Worm (Caenorhabditis elegans) whole organism, late embryonic: ENCODE measurements around the gene phat-6.

Experiments used
- C08G9.2 ChIP-seq: sonication (generic microtip); optimal IDR thresholded peaks from 2 replicates; lab custom pipeline; 2016; ENCODE audit warnings: mild to moderate bottlenecking, missing genetic modification characterization, moderate library complexity, missing compliant biosample characterization
- F13H6.1 ChIP-seq: sonication (generic microtip); optimal IDR thresholded peaks from 2 replicates; lab custom pipeline; 2016; ENCODE audit warnings: missing genetic modification characterization, missing compliant biosample characterization
- T23F11.4 ChIP-seq: fragments of 200-800 bp; sonication (Bioruptor generic); optimal IDR thresholded peaks from 2 replicates; lab custom pipeline; 2018; ENCODE audit warnings: mild to moderate bottlenecking, missing genetic modification characterization, missing compliant biosample characterization
- Y22D7AL.16 ChIP-seq: sonication (generic microtip); optimal IDR thresholded peaks from 2 replicates; lab custom pipeline; 2016; ENCODE audit warnings: missing genetic modification characterization, missing compliant biosample characterization
- ceh-31 ChIP-seq: sonication (generic microtip); optimal IDR thresholded peaks from 2 replicates; lab custom pipeline; 2016; ENCODE audit warnings: missing genetic modification characterization, missing compliant biosample characterization
- ceh-34 ChIP-seq: sonication (generic microtip); optimal IDR thresholded peaks from 2 replicates; lab custom pipeline; 2016; ENCODE audit warnings: mild to moderate bottlenecking, missing genetic modification characterization, missing compliant biosample characterization
- ceh-48 ChIP-seq: sonication (generic microtip); optimal IDR thresholded peaks from 2 replicates; lab custom pipeline; 2016; ENCODE audit warnings: missing genetic modification characterization, inconsistent platforms, missing compliant biosample characterization
- ceh-6 ChIP-seq: fragments of 200-800 bp; sonication (Bioruptor generic); optimal IDR thresholded peaks from 2 replicates; lab custom pipeline; 2018; ENCODE audit warnings: mild to moderate bottlenecking, missing genetic modification characterization, missing compliant biosample characterization
- elt-2 ChIP-seq: sonication (generic microtip); optimal IDR thresholded peaks from 2 replicates; lab custom pipeline; 2016; ENCODE audit warnings: missing genetic modification reagents, missing genetic modification characterization, missing compliant biosample characterization
- fax-1 ChIP-seq: sonication (generic microtip); optimal IDR thresholded peaks from 2 replicates; lab custom pipeline; 2016; ENCODE audit warnings: missing genotype, missing genetic modification characterization, missing compliant biosample characterization
- fkh-10 ChIP-seq: fragments of 150-350 bp; optimal IDR thresholded peaks from 2 replicates; lab custom pipeline; 2014; ENCODE audit warnings: missing biosample characterization, missing genetic modification reagents, missing genetic modification characterization
- fkh-6 ChIP-seq: sonication (generic microtip); optimal IDR thresholded peaks from 2 replicates; lab custom pipeline; 2016; ENCODE audit warnings: missing genetic modification characterization, missing compliant biosample characterization
- hlh-30 ChIP-seq: sonication (generic microtip); optimal IDR thresholded peaks from 2 replicates; lab custom pipeline; 2017; ENCODE audit warnings: antibody characterized with exemption, missing genetic modification characterization, missing compliant biosample characterization; ENCODE audit not compliant: insufficient read depth
- hlh-6 ChIP-seq: sonication (generic microtip); optimal IDR thresholded peaks from 2 replicates; lab custom pipeline; 2016; ENCODE audit warnings: missing genotype, missing genetic modification characterization, missing compliant biosample characterization
- hlh-8 ChIP-seq: sonication (generic microtip); optimal IDR thresholded peaks from 2 replicates; lab custom pipeline; 2016; ENCODE audit warnings: missing genotype, missing genetic modification characterization, missing compliant biosample characterization
- nhr-11 ChIP-seq: fragments of 150-350 bp; optimal IDR thresholded peaks from 2 replicates; lab custom pipeline; 2014; ENCODE audit warnings: missing biosample characterization, missing genetic modification characterization
- npax-4 ChIP-seq: sonication (generic microtip); optimal IDR thresholded peaks from 2 replicates; lab custom pipeline; 2016; ENCODE audit warnings: missing genetic modification characterization, missing compliant biosample characterization
- odd-2 ChIP-seq: sonication (generic microtip); optimal IDR thresholded peaks from 2 replicates; lab custom pipeline; 2017; ENCODE audit warnings: antibody characterized with exemption, mild to moderate bottlenecking, missing genetic modification characterization, missing compliant biosample characterization
- pag-3 ChIP-seq: sonication (generic microtip); optimal IDR thresholded peaks from 2 replicates; lab custom pipeline; 2016; ENCODE audit warnings: missing compliant biosample characterization, missing genetic modification characterization, borderline replicate concordance
- pha-2 ChIP-seq: sonication (generic microtip); optimal IDR thresholded peaks from 2 replicates; lab custom pipeline; 2017; ENCODE audit warnings: mild to moderate bottlenecking, missing genetic modification characterization, missing compliant biosample characterization
- pha-4 ChIP-seq: fragments of 150-350 bp; optimal IDR thresholded peaks from 2 replicates; lab custom pipeline; 2018; ENCODE audit warnings: missing biosample characterization, missing genetic modification reagents, missing genetic modification characterization
- pros-1 ChIP-seq: fragments of 150-350 bp; optimal IDR thresholded peaks from 2 replicates; lab custom pipeline; 2014; ENCODE audit warnings: missing biosample characterization, missing genetic modification reagents, missing genetic modification characterization
- rnt-1 ChIP-seq: sonication (generic microtip); optimal IDR thresholded peaks from 2 replicates; lab custom pipeline; 2016; ENCODE audit warnings: missing genetic modification characterization, missing compliant biosample characterization
- sdc-2 ChIP-seq: sonication (generic microtip); optimal IDR thresholded peaks from 2 replicates; lab custom pipeline; 2016; ENCODE audit warnings: missing genotype, missing genetic modification characterization, missing compliant biosample characterization
- ttx-3 ChIP-seq: sonication (generic microtip); optimal IDR thresholded peaks from 2 replicates; lab custom pipeline; 2016; ENCODE audit warnings: missing genetic modification reagents, missing genetic modification characterization, missing compliant biosample characterization
- unc-3 ChIP-seq, 2 experiments: fragments of 200-800 bp in 1 of 2; sonication (Bioruptor generic) in 1 of 2; sonication (generic microtip) in 1 of 2; conservative IDR thresholded peaks in 1 of 2; optimal IDR thresholded peaks in 1 of 2; 2 replicates each; pipeline versions ENCODE4 v1.3.6 to Lab custom; 2016 to 2022; ENCODE audit warnings: missing compliant biosample characterization in 2 of 2, missing genetic modification characterization in 2 of 2, missing genetic modification reagents in 1 of 2
- unc-42 ChIP-seq: sonication (generic microtip); optimal IDR thresholded peaks from 2 replicates; lab custom pipeline; 2016; ENCODE audit warnings: missing genotype, missing genetic modification characterization, missing compliant biosample characterization
- unc-55 ChIP-seq: sonication (generic microtip); optimal IDR thresholded peaks from 2 replicates; lab custom pipeline; 2017; ENCODE audit warnings: missing biosample characterization, missing genetic modification reagents, missing genetic modification characterization
- zip-5 ChIP-seq: sonication (generic microtip); optimal IDR thresholded peaks from 2 replicates; lab custom pipeline; 2016; ENCODE audit warnings: missing genetic modification characterization, missing compliant biosample characterization
- ztf-16 ChIP-seq: sonication (generic microtip); optimal IDR thresholded peaks from 2 replicates; lab custom pipeline; 2017; ENCODE audit warnings: missing genetic modification characterization, missing compliant biosample characterization

Gene phat-6

DNA sequence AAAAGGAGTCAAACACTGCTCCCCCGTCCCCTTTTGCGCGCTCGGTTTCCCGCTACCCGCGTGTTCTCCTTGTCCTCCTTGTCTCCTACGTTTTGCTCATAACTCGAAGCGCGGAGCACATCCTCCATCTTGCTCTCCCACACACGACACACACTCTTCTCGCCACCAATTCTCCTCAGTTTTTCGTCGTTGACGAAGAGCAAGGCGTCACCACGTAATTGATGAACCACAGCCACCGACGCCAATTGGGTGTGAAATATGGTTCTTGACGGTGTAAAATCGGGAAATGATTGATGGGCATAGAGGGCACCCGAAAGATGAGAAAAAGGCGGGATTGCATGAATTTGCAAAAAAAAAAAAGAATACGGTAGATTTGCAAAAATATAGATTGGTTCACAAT is 45.4 kb downstream of the phat-6 start:
- TF ChIP-seq ceh-31: peak; percentile 25
- peak; percentile 69 for TF ChIP-seq unc-55 (GFP tag; lab: Kevin White, UChicago)
- no peak for TF ChIP-seq pha-4 (tag; lab: Kevin White, UChicago)
- no peak for TF ChIP-seq ceh-34 (tag; lab: Kevin White, UChicago)
- TF ChIP-seq ceh-6 (GFP tag; lab: Kevin White, UChicago): no peak
- no peak for TF ChIP-seq hlh-6 (tag; lab: Kevin White, UChicago)
- TF ChIP-seq ttx-3 (tag; lab: Kevin White, UChicago): no peak
- TF ChIP-seq F13H6.1 (tag; lab: Kevin White, UChicago): no peak
- TF ChIP-seq unc-3 (GFP tag; conservative IDR thresholded peaks at IDR 0.05; lab: Robert Waterston, UW): no peak
- TF ChIP-seq unc-3 (tag; optimal IDR thresholded peaks at IDR 0.05; lab: Kevin White, UChicago): no peak
- no peak for TF ChIP-seq ceh-48 (tag; lab: Kevin White, UChicago)
- peak; percentile 3 for TF ChIP-seq rnt-1 (tag; lab: Kevin White, UChicago)
- peak; percentile 16 for TF ChIP-seq unc-42 (tag; lab: Kevin White, UChicago)
- no peak for TF ChIP-seq fax-1 (tag; lab: Kevin White, UChicago)

- TF ChIP-seq ztf-16 (tag; lab: Kevin White, UChicago) (no peak), zip-5 (tag; lab: Kevin White, UChicago) (no peak), C08G9.2 (tag; lab: Kevin White, UChicago) (no peak), Y22D7AL.16 (no peak), fax-1 (tag; lab: Kevin White, UChicago) (no peak), ceh-6 (GFP tag; lab: Kevin White, UChicago) (no peak)
These were observed 45.8 kb downstream of the phat-6 start for ce11 chrX:15148389-15148788.

- TF ChIP-seq ztf-16 (tag; lab: Kevin White, UChicago) (no peak), ceh-48 (tag; lab: Kevin White, UChicago) (no peak), hlh-8 (tag; lab: Kevin White, UChicago) (no peak), zip-5 (tag; lab: Kevin White, UChicago) (no peak), pha-2 (tag; lab: Kevin White, UChicago) (no peak), C08G9.2 (tag; lab: Kevin White, UChicago) (no peak), fax-1 (tag; lab: Kevin White, UChicago) (no peak), T23F11.4 (GFP tag; lab: Kevin White, UChicago) (no peak), pag-3 (tag; lab: Kevin White, UChicago) (no peak), hlh-30 (tag; lab: Kevin White, UChicago) (no peak), nhr-11 (tag; lab: Kevin White, UChicago) (no peak), sdc-2 (tag; lab: Kevin White, UChicago) (no peak)
These were observed 46.5 kb downstream of the phat-6 start, which contains the start of gene unc-7 for ce11 chrX:15147640-15148039. Gene unc-7 (minus strand): TSS chrX:15147740.

DNA sequence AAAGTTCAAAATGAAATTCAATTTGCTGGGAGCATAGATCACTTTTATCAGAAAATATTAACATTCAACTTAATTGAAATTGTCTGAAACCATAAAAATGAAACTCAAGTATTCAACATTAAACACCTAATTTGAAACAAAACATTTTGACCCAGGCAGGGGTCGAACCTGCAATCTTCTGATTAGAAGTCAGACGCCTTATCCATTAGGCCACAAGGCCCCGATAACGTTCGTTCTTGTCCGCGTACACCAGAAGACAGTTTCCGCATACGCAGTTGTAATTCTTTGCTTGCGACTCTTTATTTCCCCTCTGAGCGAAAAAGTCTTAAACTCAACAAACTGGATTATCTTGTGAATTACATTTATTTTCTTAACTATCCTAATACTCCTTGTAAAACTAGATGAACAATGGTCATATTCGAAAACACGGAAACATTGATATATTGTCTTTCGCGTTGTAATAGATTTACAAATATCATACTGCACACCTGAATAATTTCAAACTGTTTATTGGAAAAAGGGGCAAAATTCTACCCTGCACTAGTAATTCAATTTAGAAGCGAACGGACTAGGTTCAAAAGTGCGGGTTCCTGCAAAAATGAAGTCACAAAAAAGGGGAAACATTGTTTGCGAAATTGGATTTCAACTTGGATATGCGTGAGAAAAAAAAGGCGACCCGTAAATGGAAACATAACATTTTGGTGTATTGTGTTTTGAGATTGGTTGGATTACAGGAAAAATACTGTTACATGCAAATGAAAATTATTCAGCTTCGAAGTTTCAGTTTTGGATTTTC is 47.6 kb downstream of the phat-6 start:
- TF ChIP-seq fkh-6 (tag; lab: Kevin White, UChicago) (no peak), C08G9.2 (tag; lab: Kevin White, UChicago) (no peak), hlh-6 (tag; lab: Kevin White, UChicago) (no peak), fkh-10 (no peak), odd-2 (tag; lab: Kevin White, UChicago) (no peak), pros-1 (tag; lab: Kevin White, UChicago) (no peak), elt-2 (tag; lab: Kevin White, UChicago) (peak; percentile 34), npax-4 (tag; lab: Kevin White, UChicago) (no peak)
